Worm (Caenorhabditis elegans): Measurements from ENCODE around the gene ugt-6.

ce11 chrV:12816672-12817071 lies 18.6 kb upstream of the ugt-6 start:
- TF ChIP-seq him-1 (tag; optimal IDR thresholded peaks at IDR 0.05) (no peak), W03F9.2 (tag; optimal IDR thresholded peaks at IDR 0.05) (no peak)

Measured in whole organism, L4/young adult.